Worm (Caenorhabditis elegans): ENCODE results near the gene C33H5.16.

The C33H5.16 gene

ce11 chrIV:7791821-7792446 is 11.2 kb downstream of the C33H5.16 start, which contains the start of gene C33H5.13:
Gene C33H5.13 (minus strand): TSS chrIV:7792263.
- TF ChIP-seq elt-3 (tag; optimal IDR thresholded peaks at IDR 0.05): no peak
- TF ChIP-seq lsy-2 (tag; optimal IDR thresholded peaks at IDR 0.05): no peak
- no peak for TF ChIP-seq Y55F3AM.14 (GFP tag; optimal IDR thresholded peaks at IDR 0.05)
- peak; percentile 97 for TF ChIP-seq fos-1 (tag; optimal IDR thresholded peaks at IDR 0.05)
- peak; percentile 35 for TF ChIP-seq skn-1 (tag; optimal IDR thresholded peaks at IDR 0.05)
- no peak for TF ChIP-seq lin-11 (tag; optimal IDR thresholded peaks at IDR 0.05)
- no peak for TF ChIP-seq nhr-23 (tag; optimal IDR thresholded peaks at IDR 0.05)
- no peak for TF ChIP-seq alr-1 (tag; optimal IDR thresholded peaks at IDR 0.05)
- TF ChIP-seq crh-2 (tag; optimal IDR thresholded peaks at IDR 0.05): peak; percentile 32
- peak; percentile 13 for TF ChIP-seq sma-9 (GFP tag; optimal IDR thresholded peaks at IDR 0.05)
- TF ChIP-seq sma-9 (tag; optimal IDR thresholded peaks at IDR 0.05): no peak
- peak; percentile 7 for TF ChIP-seq nhr-129 (tag; optimal IDR thresholded peaks at IDR 0.05)
- no peak for TF ChIP-seq mdl-1 (tag; optimal IDR thresholded peaks at IDR 0.05)

- TF ChIP-seq blmp-1 (tag; optimal IDR thresholded peaks at IDR 0.05; ENCODE audit: insufficient read depth): peak; percentile 14
- peak; percentile 95 for TF ChIP-seq nhr-129 (tag; optimal IDR thresholded peaks at IDR 0.05)
- TF ChIP-seq ceh-16 (tag; optimal IDR thresholded peaks at IDR 0.05): peak; percentile 65
- peak; percentile 80 for TF ChIP-seq alr-1 (tag; optimal IDR thresholded peaks at IDR 0.05)
- no peak for TF ChIP-seq aly-2 (tag; optimal IDR thresholded peaks at IDR 0.05)
- TF ChIP-seq nhr-77 (tag; optimal IDR thresholded peaks at IDR 0.05): no peak
- TF ChIP-seq C34F6.9 (tag; optimal IDR thresholded peaks at IDR 0.05): peak; percentile 90
- peak; percentile 71 for TF ChIP-seq snpc-4 (tag; optimal IDR thresholded peaks at IDR 0.05)
- peak; percentile 97 for TF ChIP-seq unc-55 (GFP tag; optimal IDR thresholded peaks at IDR 0.05)
- peak; percentile 66 for TF ChIP-seq skn-1 (tag; optimal IDR thresholded peaks at IDR 0.05)
- peak; percentile 64 for TF ChIP-seq nhr-6 (tag; optimal IDR thresholded peaks at IDR 0.05)
- peak; percentile 39 for TF ChIP-seq fos-1 (tag; optimal IDR thresholded peaks at IDR 0.05)
- TF ChIP-seq nhr-11 (tag; optimal IDR thresholded peaks at IDR 0.05): no peak
- no peak for TF ChIP-seq nhr-237 (tag; optimal IDR thresholded peaks at IDR 0.05)
- TF ChIP-seq nhr-21 (tag; optimal IDR thresholded peaks at IDR 0.05): peak; percentile 67
- peak; percentile 88 for TF ChIP-seq mab-5 (tag; optimal IDR thresholded peaks at IDR 0.05)
- no peak for TF ChIP-seq nhr-12 (tag; optimal IDR thresholded peaks at IDR 0.05)
- TF ChIP-seq elt-3 (tag; optimal IDR thresholded peaks at IDR 0.05): no peak
- TF ChIP-seq lin-11 (tag; optimal IDR thresholded peaks at IDR 0.05): peak; percentile 94
- TF ChIP-seq ztf-4 (tag; optimal IDR thresholded peaks at IDR 0.05): peak; percentile 86
- TF ChIP-seq elt-1 (tag; optimal IDR thresholded peaks at IDR 0.05): no peak
- TF ChIP-seq sma-9 (GFP tag; optimal IDR thresholded peaks at IDR 0.05): peak; percentile 74
- no peak for TF ChIP-seq sma-9 (tag; optimal IDR thresholded peaks at IDR 0.05)
- peak; percentile 4 for TF ChIP-seq R02D3.7 (tag; optimal IDR thresholded peaks at IDR 0.05)
- no peak for TF ChIP-seq nhr-23 (tag; optimal IDR thresholded peaks at IDR 0.05)
- peak; percentile 93 for TF ChIP-seq lin-13 (GFP tag; optimal IDR thresholded peaks at IDR 0.05)
- peak; percentile 96 to 99 for TF ChIP-seq lsy-2 (tag; optimal IDR thresholded peaks at IDR 0.05)
- TF ChIP-seq dmd-4 (tag; optimal IDR thresholded peaks at IDR 0.05): no peak
- no peak for TF ChIP-seq mbf-1 (tag; optimal IDR thresholded peaks at IDR 0.05)
- TF ChIP-seq unc-39 (tag; optimal IDR thresholded peaks at IDR 0.05): no peak
- no peak for TF ChIP-seq peb-1 (tag; optimal IDR thresholded peaks at IDR 0.05)
- TF ChIP-seq mdl-1 (tag; optimal IDR thresholded peaks at IDR 0.05): peak in 1 of 2 experiments; percentile 62
- peak; percentile 67 for TF ChIP-seq ama-1 (optimal IDR thresholded peaks at IDR 0.05)
- peak; percentile 66 for TF ChIP-seq ZK546.5 (tag; optimal IDR thresholded peaks at IDR 0.05)
- peak; percentile 36 for TF ChIP-seq zag-1 (tag; optimal IDR thresholded peaks at IDR 0.05)
- peak; percentile 48 for TF ChIP-seq sem-4 (tag; optimal IDR thresholded peaks at IDR 0.05)
- peak; percentile 88 for TF ChIP-seq gmeb-1 (tag; optimal IDR thresholded peaks at IDR 0.05)
- peak; percentile 91 for TF ChIP-seq crh-2 (tag; optimal IDR thresholded peaks at IDR 0.05)
- TF ChIP-seq egl-27 (tag; optimal IDR thresholded peaks at IDR 0.05): peak; percentile 18
- TF ChIP-seq Y55F3AM.14 (GFP tag; optimal IDR thresholded peaks at IDR 0.05): no peak
- TF ChIP-seq lin-39 (tag; optimal IDR thresholded peaks at IDR 0.05): peak; percentile 55
- peak; percentile 76 for TF ChIP-seq F13H6.1 (tag; optimal IDR thresholded peaks at IDR 0.05)
- peak; percentile 71 for TF ChIP-seq nhr-25 (tag; optimal IDR thresholded peaks at IDR 0.05)
- peak; percentile 82 for TF ChIP-seq sma-3 (GFP tag; optimal IDR thresholded peaks at IDR 0.05)
- TF ChIP-seq ztf-11 (tag; optimal IDR thresholded peaks at IDR 0.05): no peak
- TF ChIP-seq nhr-10 (tag; optimal IDR thresholded peaks at IDR 0.05): no peak
- peak; percentile 59 for TF ChIP-seq ceh-82 (tag; optimal IDR thresholded peaks at IDR 0.05)
These were observed 12.2 kb downstream of the C33H5.16 start, which contains the start of gene rsp-6 for ce11 chrIV:7790801-7791588. Gene rsp-6 (minus strand): TSS chrIV:7791229.
